Worm (Caenorhabditis elegans) whole organism, L4 larva: Measurements from ENCODE around the gene nlp-25.

Source experiments
- D1046.2 ChIP-seq: fragments of 200-800 bp; sonication (Bioruptor generic); IDR thresholded peaks from 2 replicates; pipeline ENCODE4 v1.3.6; 2022; ENCODE audit warnings: missing genetic modification characterization, missing compliant biosample characterization
- F26F4.8 ChIP-seq: fragments of 200-800 bp; sonication (Bioruptor generic); conservative IDR thresholded peaks from 2 replicates; pipeline ENCODE4 v1.3.6; 2022; ENCODE audit warnings: missing genetic modification characterization, missing compliant biosample characterization
- F37D6.2 ChIP-seq: sonication (generic microtip); optimal IDR thresholded peaks from 2 replicates; lab custom pipeline; 2016; ENCODE audit warnings: mild to moderate bottlenecking, missing genetic modification characterization, missing compliant biosample characterization
- F44E2.7 ChIP-seq: fragments of 200-800 bp; sonication (Bioruptor generic); IDR thresholded peaks from 2 replicates; pipeline ENCODE4 v2.1.2; 2022; ENCODE audit warnings: missing genetic modification characterization, missing compliant biosample characterization
- F49E8.2 ChIP-seq: sonication (generic microtip); optimal IDR thresholded peaks from 2 replicates; lab custom pipeline; 2016; ENCODE audit warnings: missing compliant biosample characterization, mild to moderate bottlenecking, missing genetic modification characterization, borderline replicate concordance
- T20F7.1 ChIP-seq: fragments of 200-800 bp; sonication (Bioruptor generic); optimal IDR thresholded peaks from 2 replicates; lab custom pipeline; 2018; ENCODE audit warnings: mild to moderate bottlenecking, missing genetic modification characterization, missing compliant biosample characterization
- T26A8.4 ChIP-seq: fragments of 200-800 bp; sonication (Bioruptor generic); IDR thresholded peaks from 2 replicates; pipeline ENCODE4 v1.3.6; 2022; ENCODE audit warnings: missing genetic modification characterization, missing compliant biosample characterization
- Y105C5A.15 ChIP-seq: fragments of 200-800 bp; sonication (Bioruptor generic); IDR thresholded peaks from 2 replicates; pipeline ENCODE4 v1.3.6; 2022; ENCODE audit warnings: missing genetic modification characterization, missing compliant biosample characterization
- Y5F2A.4 ChIP-seq: fragments of 200-800 bp; sonication (Bioruptor generic); optimal IDR thresholded peaks from 2 replicates; lab custom pipeline; 2018; ENCODE audit warnings: mild to moderate bottlenecking, missing genetic modification characterization, missing compliant biosample characterization
- aha-1 ChIP-seq: fragments of 150-350 bp; peaks from one replicate; lab custom pipeline; 2014; ENCODE audit warnings: missing biosample characterization, missing genetic modification characterization
- aly-2 ChIP-seq: sonication (generic microtip); optimal IDR thresholded peaks from 2 replicates; lab custom pipeline; 2018; ENCODE audit warnings: missing biosample characterization, missing genetic modification characterization
- ceh-20 ChIP-seq: fragments of 200-800 bp; sonication (Bioruptor generic); IDR thresholded peaks from 2 replicates; pipeline ENCODE4 v1.3.6; 2022; ENCODE audit warnings: missing genetic modification reagents, missing genetic modification characterization, missing compliant biosample characterization
- ceh-28 ChIP-seq: fragments of 150-350 bp; optimal IDR thresholded peaks from 2 replicates; lab custom pipeline; 2014; ENCODE audit warnings: missing biosample characterization, missing genetic modification reagents, missing genetic modification characterization
- ceh-44 ChIP-seq: fragments of 200-800 bp; sonication (Bioruptor generic); IDR thresholded peaks from 2 replicates; pipeline ENCODE4 v1.3.6; 2022; ENCODE audit warnings: missing genetic modification reagents, missing genetic modification characterization, missing compliant biosample characterization
- ceh-82 ChIP-seq: sonication (generic microtip); optimal IDR thresholded peaks from 2 replicates; lab custom pipeline; 2017; ENCODE audit warnings: missing biosample characterization, missing genetic modification characterization
- ctbp-1 ChIP-seq: fragments of 200-800 bp; sonication (Bioruptor generic); IDR thresholded peaks from 2 replicates; pipeline ENCODE4 v1.3.6; 2022; ENCODE audit warnings: missing genetic modification reagents, missing genetic modification characterization, missing compliant biosample characterization
- daf-19 ChIP-seq: fragments of 200-800 bp; sonication (Bioruptor generic); conservative IDR thresholded peaks from 2 replicates; pipeline ENCODE4 v1.3.6; 2022; ENCODE audit warnings: missing genetic modification characterization, missing compliant biosample characterization
- daf-8 ChIP-seq: fragments of 200-800 bp; sonication (Bioruptor generic); IDR thresholded peaks from 2 replicates; pipeline ENCODE4 v1.3.6; 2022; ENCODE audit warnings: missing genetic modification characterization, missing compliant biosample characterization
- dmd-6 ChIP-seq: fragments of 200-800 bp; sonication (Bioruptor generic); IDR thresholded peaks from 2 replicates; pipeline ENCODE4 v1.3.6; 2022; ENCODE audit warnings: missing genetic modification reagents, missing genetic modification characterization, missing compliant biosample characterization
- dmd-9 ChIP-seq: fragments of 200-800 bp; sonication (Bioruptor generic); IDR thresholded peaks from 2 replicates; pipeline ENCODE4 v1.3.6; 2022; ENCODE audit warnings: missing genetic modification reagents, missing genetic modification characterization, missing compliant biosample characterization
- dpl-1 ChIP-seq: fragments of 150-350 bp; optimal IDR thresholded peaks from 2 replicates; lab custom pipeline; 2014; ENCODE audit warnings: missing biosample characterization, missing genetic modification reagents, missing genetic modification characterization
- duxl-1 ChIP-seq: sonication (generic microtip); optimal IDR thresholded peaks from 2 replicates; lab custom pipeline; 2016; ENCODE audit warnings: mild to moderate bottlenecking, missing genetic modification characterization, moderate library complexity, missing compliant biosample characterization; ENCODE audit not compliant: poor library complexity
- dve-1 ChIP-seq: sonication (generic microtip); optimal IDR thresholded peaks from 2 replicates; lab custom pipeline; 2017; ENCODE audit warnings: antibody characterized with exemption, mild to moderate bottlenecking, missing genetic modification characterization, missing compliant biosample characterization; ENCODE audit not compliant: insufficient read depth
- egl-27 ChIP-seq: sonication (generic microtip); optimal IDR thresholded peaks from 3 replicates; lab custom pipeline; 2017; ENCODE audit warnings: missing biosample characterization, missing genetic modification reagents, missing genetic modification characterization
- fkh-10 ChIP-seq: fragments of 150-350 bp; optimal IDR thresholded peaks from 2 replicates; lab custom pipeline; 2014; ENCODE audit warnings: missing biosample characterization, missing genetic modification reagents, missing genetic modification characterization
- hlh-11 ChIP-seq: fragments of 200-800 bp; sonication (Bioruptor generic); optimal IDR thresholded peaks from 2 replicates; lab custom pipeline; 2018; ENCODE audit warnings: mild to moderate bottlenecking, missing genetic modification characterization, missing compliant biosample characterization
- lim-7 ChIP-seq: fragments of 200-800 bp; sonication (Bioruptor generic); IDR thresholded peaks from 2 replicates; pipeline ENCODE4 v1.3.6; 2022; ENCODE audit warnings: missing genetic modification characterization, missing compliant biosample characterization
- lin-13 ChIP-seq: fragments of 150-350 bp; optimal IDR thresholded peaks from 2 replicates; lab custom pipeline; 2014; ENCODE audit warnings: missing biosample characterization, missing genetic modification reagents, missing genetic modification characterization
- lin-15B ChIP-seq: fragments of 150-350 bp; sonication (generic microtip); optimal IDR thresholded peaks from 3 replicates; lab custom pipeline; 2014; ENCODE audit warnings: missing biosample characterization, missing genetic modification characterization
- lin-29 ChIP-seq: fragments of 200-800 bp; sonication (Bioruptor generic); IDR thresholded peaks from 2 replicates; pipeline ENCODE4 v1.3.6; 2022; ENCODE audit warnings: missing genetic modification reagents, missing genetic modification characterization, missing compliant biosample characterization
- lin-38 ChIP-seq: fragments of 200-800 bp; sonication (Bioruptor generic); IDR thresholded peaks from 2 replicates; pipeline ENCODE4 v1.3.6; 2022; ENCODE audit warnings: missing genetic modification reagents, missing genetic modification characterization, missing compliant biosample characterization
- lin-39 ChIP-seq: fragments of 150-350 bp; optimal IDR thresholded peaks from 2 replicates; lab custom pipeline; 2014; ENCODE audit warnings: missing biosample characterization, missing genetic modification reagents, missing genetic modification characterization
- madf-5 ChIP-seq, 2 experiments: fragments of 200-800 bp; sonication (Bioruptor generic); IDR thresholded peaks; 2 replicates each; pipeline ENCODE4 v1.3.6; 2022; ENCODE audit warnings: missing compliant biosample characterization in 2 of 2, missing genetic modification characterization in 2 of 2
- mdl-1 ChIP-seq, 2 experiments: fragments of 150-350 bp in 1 of 2; sonication (generic microtip) in 1 of 2; optimal IDR thresholded peaks; 2 replicates each; lab custom pipeline; 2014 to 2017; ENCODE audit warnings: missing biosample characterization in 2 of 2, missing genetic modification characterization in 2 of 2
- mes-2 ChIP-seq: sonication (generic microtip); optimal IDR thresholded peaks from 2 replicates; lab custom pipeline; 2016; ENCODE audit warnings: missing genotype, mild to moderate bottlenecking, missing genetic modification characterization, missing compliant biosample characterization; ENCODE audit not compliant: poor library complexity, severe bottlenecking
- mxl-3 ChIP-seq: fragments of 200-800 bp; sonication (Bioruptor generic); optimal IDR thresholded peaks from 2 replicates; lab custom pipeline; 2018; ENCODE audit warnings: mild to moderate bottlenecking, missing genetic modification characterization, missing compliant biosample characterization
- nhr-111 ChIP-seq: fragments of 200-800 bp; sonication (Bioruptor generic); optimal IDR thresholded peaks from 2 replicates; lab custom pipeline; 2018; ENCODE audit warnings: mild to moderate bottlenecking, missing genetic modification characterization, missing compliant biosample characterization
- nhr-237 ChIP-seq: sonication (generic microtip); optimal IDR thresholded peaks from 2 replicates; lab custom pipeline; 2017; ENCODE audit warnings: missing biosample characterization, missing genetic modification characterization
- nhr-28 ChIP-seq: fragments of 150-350 bp; optimal IDR thresholded peaks from 2 replicates; lab custom pipeline; 2014; ENCODE audit warnings: missing biosample characterization, missing genetic modification characterization
- nhr-41 ChIP-seq: fragments of 200-800 bp; sonication (Bioruptor generic); IDR thresholded peaks from 2 replicates; pipeline ENCODE4 v1.3.6; 2022; ENCODE audit warnings: missing genetic modification reagents, missing genetic modification characterization, missing compliant biosample characterization
- nhr-48 ChIP-seq: sonication (generic microtip); optimal IDR thresholded peaks from 2 replicates; lab custom pipeline; 2016; ENCODE audit warnings: mild to moderate bottlenecking, missing genetic modification characterization, missing compliant biosample characterization
- nhr-6 ChIP-seq: fragments of 150-350 bp; optimal IDR thresholded peaks from 2 replicates; lab custom pipeline; 2014; ENCODE audit warnings: missing biosample characterization, missing genetic modification characterization
- nhr-76 ChIP-seq: fragments of 150-350 bp; optimal IDR thresholded peaks from 2 replicates; lab custom pipeline; 2014; ENCODE audit warnings: missing biosample characterization, missing genetic modification characterization
- pqm-1 ChIP-seq: sonication (generic microtip); optimal IDR thresholded peaks from 2 replicates; lab custom pipeline; 2017; ENCODE audit warnings: missing biosample characterization, missing genetic modification characterization
- skn-1 ChIP-seq: fragments of 150-350 bp; optimal IDR thresholded peaks from 2 replicates; lab custom pipeline; 2014; ENCODE audit warnings: missing biosample characterization, missing genetic modification characterization
- snpc-1.2 ChIP-seq: fragments of 200-800 bp; sonication (Bioruptor generic); IDR thresholded peaks from 2 replicates; pipeline ENCODE4 v1.3.6; 2022; ENCODE audit warnings: missing genetic modification reagents, missing genetic modification characterization, missing compliant biosample characterization
- tag-97 ChIP-seq: fragments of 200-800 bp; sonication (Bioruptor generic); IDR thresholded peaks from 2 replicates; pipeline ENCODE4 v1.3.6; 2022; ENCODE audit warnings: missing genetic modification characterization, missing compliant biosample characterization
- vab-7 ChIP-seq: fragments of 200-800 bp; sonication (Bioruptor generic); IDR thresholded peaks from 2 replicates; pipeline ENCODE4 v1.3.6; 2022; ENCODE audit warnings: missing genetic modification reagents, missing genetic modification characterization, missing compliant biosample characterization
- zfp-2 ChIP-seq: sonication (generic microtip); optimal IDR thresholded peaks from 2 replicates; lab custom pipeline; 2016; ENCODE audit warnings: mild to moderate bottlenecking, missing genetic modification characterization, missing compliant biosample characterization
- zip-11 ChIP-seq: fragments of 200-800 bp; sonication (Bioruptor generic); IDR thresholded peaks from 2 replicates; pipeline ENCODE4 v1.3.6; 2022; ENCODE audit warnings: missing genetic modification characterization, missing compliant biosample characterization
- ztf-11 ChIP-seq: fragments of 150-350 bp; optimal IDR thresholded peaks from 2 replicates; lab custom pipeline; 2014; ENCODE audit warnings: missing biosample characterization, missing genetic modification characterization
- ztf-7 ChIP-seq: fragments of 150-350 bp; optimal IDR thresholded peaks from 2 replicates; lab custom pipeline; 2014; ENCODE audit warnings: missing biosample characterization, missing genetic modification characterization

The nlp-25 gene

DNA sequence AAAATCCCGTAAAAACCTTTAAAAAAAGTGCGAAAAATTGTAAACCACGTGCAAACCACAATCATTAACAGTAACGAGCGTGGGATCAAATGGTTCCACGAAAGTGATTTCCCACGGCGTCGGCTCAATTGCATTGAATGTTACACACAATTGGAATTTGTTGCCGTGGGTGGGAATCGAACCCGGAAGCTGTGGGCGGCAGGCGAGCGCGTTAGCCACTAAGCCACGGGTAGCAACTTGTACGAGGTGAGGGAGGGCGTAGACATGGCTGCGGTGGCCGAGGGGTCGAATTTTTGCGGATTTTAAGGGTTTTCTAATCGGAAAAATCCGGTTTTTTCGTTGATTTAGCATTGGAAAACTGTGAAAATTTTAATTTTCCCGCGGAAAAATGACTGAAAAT is 37.0 kb downstream of the nlp-25 start (continued):
- TF ChIP-seq dmd-9 (GFP tag; lab: Robert Waterston, UW) (peak; percentile 89), tag-97 (GFP tag; lab: Robert Waterston, UW) (0 out of 2 replicates have a peak, but pooled peaks have one; percentile 11), T20F7.1 (GFP tag; lab: Kevin White, UChicago) (no peak), pqm-1 (peak; percentile 18), hlh-11 (tag; lab: Kevin White, UChicago) (peak; percentile 79), daf-19 (GFP tag; lab: Robert Waterston, UW) (no peak), nhr-28 (tag; lab: Kevin White, UChicago) (peak; percentile 33), nhr-6 (tag; lab: Kevin White, UChicago) (peak; percentile 64), mxl-3 (GFP tag; lab: Kevin White, UChicago) (no peak), lin-29 (GFP tag; lab: Robert Waterston, UW) (peak; percentile 75), nhr-237 (tag; lab: Kevin White, UChicago) (no peak), ceh-20 (GFP tag; lab: Robert Waterston, UW) (peak; percentile 89), Y105C5A.15 (GFP tag; lab: Robert Waterston, UW) (peak; percentile 97), ztf-11 (tag; lab: Kevin White, UChicago) (no peak), aly-2 (tag; lab: Kevin White, UChicago) (no peak), ctbp-1 (GFP tag; lab: Robert Waterston, UW) (peak; percentile 93), dmd-6 (GFP tag; lab: Robert Waterston, UW) (peak; percentile 83), dve-1 (tag; lab: Kevin White, UChicago) (peak; percentile 91), madf-5 (GFP tag; IDR thresholded peaks at IDR 0.05; lab: Robert Waterston, UW) (peak; percentile 94 to 97), ceh-28 (tag; lab: Kevin White, UChicago) (no peak), vab-7 (GFP tag; lab: Robert Waterston, UW) (peak; percentile 90), zfp-2 (tag; lab: Kevin White, UChicago) (peak; percentile 75), daf-8 (peak; percentile 78; the same call in 1 of the 2 replicates), Y5F2A.4 (GFP tag; lab: Kevin White, UChicago) (peak; percentile 93), lin-15B (tag; lab: Kevin White, UChicago) (no peak), duxl-1 (tag; lab: Kevin White, UChicago) (peak; percentile 95), mdl-1 (tag; optimal IDR thresholded peaks at IDR 0.05; lab: Kevin White, UChicago) (peak in 1 of 2 experiments; percentile 56), fkh-10 (no peak), egl-27 (tag; lab: Kevin White, UChicago) (no peak), F26F4.8 (GFP tag; lab: Robert Waterston, UW) (peak; percentile 99), aha-1 (tag; lab: Kevin White, UChicago) (peak; percentile 97), dpl-1 (GFP tag; lab: Kevin White, UChicago) (peak; percentile 53), nhr-76 (tag; lab: Kevin White, UChicago) (no peak), lim-7 (GFP tag; lab: Robert Waterston, UW) (peak; percentile 97), ceh-82 (tag; lab: Kevin White, UChicago) (no peak), ceh-44 (GFP tag; lab: Robert Waterston, UW) (peak; percentile 97), F37D6.2 (tag; lab: Kevin White, UChicago) (peak; percentile 83), T26A8.4 (GFP tag; lab: Robert Waterston, UW) (peak; percentile 95), ztf-7 (tag; lab: Kevin White, UChicago) (peak; percentile 54), zip-11 (GFP tag; lab: Robert Waterston, UW) (peak; percentile 87), lin-39 (no peak), D1046.2 (GFP tag; lab: Robert Waterston, UW) (peak; percentile 94), F49E8.2 (tag; lab: Kevin White, UChicago) (peak; percentile 95), skn-1 (tag; lab: Kevin White, UChicago) (no peak), lin-13 (GFP tag; lab: Kevin White, UChicago) (peak; percentile 93), nhr-111 (GFP tag; lab: Kevin White, UChicago) (peak; percentile 93), lin-38 (GFP tag; lab: Robert Waterston, UW) (peak; percentile 89), snpc-1.2 (GFP tag; lab: Robert Waterston, UW) (peak; percentile 93), F44E2.7 (GFP tag; lab: Robert Waterston, UW) (peak; percentile 99), nhr-48 (tag; lab: Kevin White, UChicago) (peak; percentile 81), nhr-41 (GFP tag; lab: Robert Waterston, UW) (peak; percentile 95), mes-2 (peak; percentile 90)
